Fruit fly (Drosophila melanogaster): ENCODE data around the gene ko.

Gene ko

dm6 chr3L:21172527-21173253, 41.7 kb upstream of the ko start, which contains the start of the genes chb and AsnS (continued):
- TF ChIP-seq Ptx1 (GFP tag; IDR thresholded peaks at IDR 0.05) (peak; percentile 96), CG12769 (tag; optimal IDR thresholded peaks at IDR 0.05) (peak; percentile 94), caup (GFP tag; optimal IDR thresholded peaks at IDR 0.05; ENCODE audit: severe bottlenecking) (peak; percentile 83), insv (GFP tag; optimal IDR thresholded peaks at IDR 0.05) (no peak), CG2202 (tag; optimal IDR thresholded peaks at IDR 0.05) (peak; percentile 67), Jarid2 (GFP tag; optimal IDR thresholded peaks at IDR 0.05) (no peak), ac (GFP tag; optimal IDR thresholded peaks at IDR 0.05) (no peak), CG9437 (GFP tag; optimal IDR thresholded peaks at IDR 0.05) (peak; percentile 82), CG2712 (tag; optimal IDR thresholded peaks at IDR 0.05) (peak; percentile 95), HmgD (GFP tag; optimal IDR thresholded peaks at IDR 0.05) (no peak), lilli (GFP tag; optimal IDR thresholded peaks at IDR 0.05) (peak; percentile 85), CG11504 (tag; optimal IDR thresholded peaks at IDR 0.05) (peak; percentile 95), CG3407 (GFP tag; optimal IDR thresholded peaks at IDR 0.05) (peak; percentile 76), CG17612 (GFP tag; IDR thresholded peaks at IDR 0.05) (peak; percentile 77), Fer1 (GFP tag; optimal IDR thresholded peaks at IDR 0.05) (peak; percentile 89), tup (GFP tag; optimal IDR thresholded peaks at IDR 0.05) (peak; percentile 32), Atf3 (GFP tag; optimal IDR thresholded peaks at IDR 0.05) (peak; percentile 51), CG12744 (GFP tag; optimal IDR thresholded peaks at IDR 0.05) (peak; percentile 17), CG6813 (GFP tag; optimal IDR thresholded peaks at IDR 0.05) (peak; percentile 72), CG10274 (GFP tag; optimal IDR thresholded peaks at IDR 0.05) (peak; percentile 56), CG4424 (GFP tag; optimal IDR thresholded peaks at IDR 0.05) (peak; percentile 82), CG1603 (tag; optimal IDR thresholded peaks at IDR 0.05) (peak; percentile 89), Lpt (GFP tag; optimal IDR thresholded peaks at IDR 0.05) (no peak), CG12155 (GFP tag; optimal IDR thresholded peaks at IDR 0.05) (peak; percentile 86), Pdp1 (GFP tag; optimal IDR thresholded peaks at IDR 0.05) (peak; percentile 73 to 85), Dbx (GFP tag; IDR thresholded peaks at IDR 0.05) (peak; percentile 88), Nf-YB (GFP tag; optimal IDR thresholded peaks at IDR 0.05) (peak; percentile 76), CG6654 (GFP tag; optimal IDR thresholded peaks at IDR 0.05) (peak; percentile 53), disco-r (GFP tag; optimal IDR thresholded peaks at IDR 0.05) (peak; percentile 42), tll (GFP tag; optimal IDR thresholded peaks at IDR 0.05) (no peak), knrl (GFP tag; IDR thresholded peaks at IDR 0.05; ENCODE audit: partially characterized antibody) (no peak), CG17802 (tag; optimal IDR thresholded peaks at IDR 0.05) (peak; percentile 62), grn (GFP tag; optimal IDR thresholded peaks at IDR 0.05) (peak; percentile 6), Sry-δ (GFP tag; optimal IDR thresholded peaks at IDR 0.05) (peak; percentile 24), cad (GFP tag; optimal IDR thresholded peaks at IDR 0.05) (no peak), CG8765 (GFP tag; IDR thresholded peaks at IDR 0.05) (peak; percentile 29; the same call in 1 of the 2 replicates), nom (GFP tag; optimal IDR thresholded peaks at IDR 0.05) (peak; percentile 6), CG18764 (GFP tag; optimal IDR thresholded peaks at IDR 0.05) (peak; percentile 68), H15 (GFP tag; IDR thresholded peaks at IDR 0.05) (peak; percentile 91), CG17186 (GFP tag; optimal IDR thresholded peaks at IDR 0.05) (no peak), run (tag; optimal IDR thresholded peaks at IDR 0.05) (peak; percentile 90), CG10431 (GFP tag; optimal IDR thresholded peaks at IDR 0.05) (no peak), Rx (GFP tag; IDR thresholded peaks at IDR 0.05) (peak; percentile 75), CG14965 (GFP tag; optimal IDR thresholded peaks at IDR 0.05; ENCODE audit: borderline replicate concordance) (no peak), CG7786 (GFP tag; optimal IDR thresholded peaks at IDR 0.05) (peak; percentile 41), Drgx (GFP tag; IDR thresholded peaks at IDR 0.05) (peak; percentile 89), CG12299 (tag; optimal IDR thresholded peaks at IDR 0.05) (peak; percentile 89), Doc2 (GFP tag; IDR thresholded peaks at IDR 0.05) (peak; percentile 53), crol (GFP tag; IDR thresholded peaks at IDR 0.05) (peak; percentile 12; the same call in 1 of the 2 replicates)
